Worm (Caenorhabditis elegans) whole organism, dauer: Measurements from ENCODE around the gene T23B12.11.

Experiments
- unc-62 ChIP-seq: sonication (generic microtip); optimal IDR thresholded peaks from 2 replicates; lab custom pipeline; 2017; ENCODE audit warnings: missing biosample characterization, missing genetic modification reagents, missing genetic modification characterization

Gene T23B12.11

DNA sequence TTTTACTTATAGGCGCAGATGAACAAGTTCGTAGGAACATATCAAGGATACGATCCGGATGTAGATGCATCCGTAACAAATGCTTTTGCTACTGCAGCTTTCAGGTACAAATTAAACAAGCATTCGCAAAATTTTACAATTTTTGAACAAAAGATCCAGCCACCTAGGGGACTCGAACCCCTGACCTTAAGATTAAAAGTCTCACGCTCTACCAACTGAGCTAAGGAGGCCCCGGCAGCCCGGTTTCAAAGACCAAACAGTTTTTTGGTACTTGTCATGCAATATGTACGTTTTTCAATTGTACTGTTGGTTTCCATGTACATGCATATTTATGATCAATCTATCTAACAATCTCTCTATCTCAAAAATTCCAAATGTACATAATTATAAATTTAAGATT, 44.2 kb downstream of the T23B12.11 start:
- TF ChIP-seq unc-62 (GFP tag; lab: Kevin White, UChicago) = no peak

DNA sequence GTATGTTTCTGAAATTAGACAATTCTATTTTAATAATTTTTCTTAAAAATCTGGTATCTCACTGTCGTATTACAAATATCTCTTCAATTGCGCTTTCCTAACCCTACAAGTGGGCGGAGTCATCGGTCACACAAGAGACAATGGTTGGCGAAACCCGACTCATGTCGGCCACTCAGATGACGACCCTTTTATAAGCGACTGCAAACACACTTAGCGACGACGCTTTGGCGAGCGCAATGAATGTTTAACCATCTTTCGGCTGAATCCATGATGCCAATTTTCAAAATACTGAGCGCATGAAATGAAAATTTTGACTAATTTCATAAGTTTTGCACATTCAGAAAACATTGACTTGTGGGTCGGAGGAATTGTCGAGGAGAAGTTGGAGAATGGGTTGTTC, 45.2 kb downstream of the T23B12.11 start:
- TF ChIP-seq unc-62 (GFP tag; lab: Kevin White, UChicago) = no peak
